In the genomic region with DNA sequence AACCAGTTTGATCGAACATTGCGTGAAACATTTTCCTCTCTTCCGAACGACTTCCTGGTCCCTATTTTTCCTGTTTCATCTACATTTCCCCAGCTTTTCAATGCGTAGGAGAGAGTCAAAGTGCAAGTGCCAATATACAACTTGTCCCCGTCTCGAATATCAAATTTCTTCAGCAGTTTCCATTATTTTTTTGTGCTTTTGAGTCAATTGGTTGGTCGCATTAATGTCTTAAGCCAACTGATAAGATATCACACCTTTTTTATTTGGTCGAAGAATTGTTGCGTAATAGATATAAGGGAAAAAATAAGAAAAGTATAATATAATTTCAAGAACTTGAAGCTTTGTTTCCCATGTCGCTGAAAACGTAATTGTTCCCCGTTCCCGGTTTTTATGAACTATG, we compare ENCODE assay signal across 7 worm cellular contexts.
TF ChIP-seq lines count a peak whose summit lies in the region.

No protein-coding gene starts in this region.

TF ChIP-seq in whole organism, L1 larva, 84 proteins besides CTCF, POLR2A, EP300 and RAD21:
- TF ChIP-seq zip-4 (GFP tag; optimal IDR thresholded peaks at IDR 0.05; lab: Kevin White, UChicago) = no peak
- peak; percentile 57 for TF ChIP-seq elt-2 (tag; optimal IDR thresholded peaks at IDR 0.05; lab: Kevin White, UChicago)

TF ChIP-seq in whole organism, L2 larva, 48 proteins besides CTCF, POLR2A, EP300 and RAD21:
- TF ChIP-seq fos-1 (tag; optimal IDR thresholded peaks at IDR 0.05; lab: Kevin White, UChicago) = peak; percentile 66
- TF ChIP-seq nhr-6 (tag; optimal IDR thresholded peaks at IDR 0.05; lab: Kevin White, UChicago) = no peak

TF ChIP-seq in whole organism, L3 larva, 47 proteins besides CTCF, POLR2A, EP300 and RAD21:
- TF ChIP-seq aly-2 (tag; optimal IDR thresholded peaks at IDR 0.05; lab: Kevin White, UChicago) (no peak), elt-2 (tag; optimal IDR thresholded peaks at IDR 0.05; lab: Kevin White, UChicago) (peak; percentile 66), nhr-237 (tag; optimal IDR thresholded peaks at IDR 0.05; lab: Kevin White, UChicago) (no peak), nhr-77 (tag; optimal IDR thresholded peaks at IDR 0.05; lab: Kevin White, UChicago) (no peak), nhr-28 (tag; optimal IDR thresholded peaks at IDR 0.05; lab: Kevin White, UChicago) (no peak), daf-12 (tag; optimal IDR thresholded peaks at IDR 0.05; lab: Kevin White, UChicago) (no peak), fkh-2 (tag; optimal IDR thresholded peaks at IDR 0.05; lab: Kevin White, UChicago) (no peak), nhr-25 (tag; optimal IDR thresholded peaks at IDR 0.05; lab: Kevin White, UChicago) (no peak), pqm-1 (tag; optimal IDR thresholded peaks at IDR 0.05; lab: Kevin White, UChicago) (peak; percentile 44), unc-62 (GFP tag; optimal IDR thresholded peaks at IDR 0.05; lab: Kevin White, UChicago) (no peak), eor-1 (tag; optimal IDR thresholded peaks at IDR 0.05; lab: Kevin White, UChicago) (no peak)

TF ChIP-seq in whole organism, L4 larva, 104 proteins besides CTCF, POLR2A, EP300 and RAD21:
- TF ChIP-seq dmd-8 (GFP tag; IDR thresholded peaks at IDR 0.05; lab: Robert Waterston, UW) = no peak
- TF ChIP-seq pqm-1 (tag; optimal IDR thresholded peaks at IDR 0.05; lab: Kevin White, UChicago) = peak; percentile 42
- peak; percentile 10 for TF ChIP-seq hlh-11 (tag; optimal IDR thresholded peaks at IDR 0.05; lab: Kevin White, UChicago)
- peak; percentile 19 for TF ChIP-seq dve-1 (tag; optimal IDR thresholded peaks at IDR 0.05; lab: Kevin White, UChicago; ENCODE audit: insufficient read depth)
- no peak for TF ChIP-seq unc-62 (GFP tag; optimal IDR thresholded peaks at IDR 0.05 in 1 of 2; lab: Kevin White, UChicago)
- TF ChIP-seq unc-62 (tag; optimal IDR thresholded peaks at IDR 0.05; lab: Kevin White, UChicago) = no peak
- TF ChIP-seq aha-1 (tag; lab: Kevin White, UChicago) = peak; percentile 75
- peak; percentile 45; the same call in 1 of the 2 replicates for TF ChIP-seq dmd-6 (GFP tag; IDR thresholded peaks at IDR 0.05; lab: Robert Waterston, UW)
- TF ChIP-seq daf-16 (GFP tag; optimal IDR thresholded peaks at IDR 0.05; lab: Kevin White, UChicago) = no peak
- TF ChIP-seq daf-16 (tag; optimal IDR thresholded peaks at IDR 0.05; lab: Kevin White, UChicago) = peak; percentile 54
- TF ChIP-seq nhr-28 (tag; optimal IDR thresholded peaks at IDR 0.05; lab: Kevin White, UChicago) = peak; percentile 14

TF ChIP-seq in whole organism, late embryonic, 69 proteins besides CTCF, POLR2A, EP300 and RAD21:
- TF ChIP-seq npax-4 (tag; optimal IDR thresholded peaks at IDR 0.05; lab: Kevin White, UChicago) (no peak), hlh-8 (tag; optimal IDR thresholded peaks at IDR 0.05; lab: Kevin White, UChicago) (no peak), unc-42 (tag; optimal IDR thresholded peaks at IDR 0.05; lab: Kevin White, UChicago) (no peak), elt-2 (tag; optimal IDR thresholded peaks at IDR 0.05; lab: Kevin White, UChicago) (peak; percentile 28), sox-4 (tag; optimal IDR thresholded peaks at IDR 0.05; lab: Kevin White, UChicago) (no peak)
TF ChIP-seq in whole organism, late embryonic: peak in this region for 1.

TF ChIP-seq in whole organism, mixed stage, embryonic, 35 proteins besides CTCF, POLR2A, EP300 and RAD21:
- TF ChIP-seq ham-2 (GFP tag; optimal IDR thresholded peaks at IDR 0.05; lab: Kevin White, UChicago) (no peak), zip-8 (tag; optimal IDR thresholded peaks at IDR 0.05; lab: Kevin White, UChicago) (peak; percentile 75)

TF ChIP-seq in whole organism, young adult, 124 proteins besides CTCF, POLR2A, EP300 and RAD21:
- TF ChIP-seq ztf-3 (GFP tag; optimal IDR thresholded peaks at IDR 0.05; lab: Kevin White, UChicago) = no peak
- peak; percentile 65 for TF ChIP-seq nhr-80 (tag; optimal IDR thresholded peaks at IDR 0.05; lab: Kevin White, UChicago)
- TF ChIP-seq F57C9.4 (tag; optimal IDR thresholded peaks at IDR 0.05; lab: Kevin White, UChicago) = no peak
- no peak for TF ChIP-seq somi-1 (GFP tag; optimal IDR thresholded peaks at IDR 0.05; lab: Kevin White, UChicago)
